Fruit fly (Drosophila melanogaster) whole organism, prepupa: Measurements from ENCODE around the gene elB.

Experiments used
- CG32006 ChIP-seq: fragments of 200-800 bp; sonication (Bioruptor generic); optimal IDR thresholded peaks from 3 replicates; lab custom pipeline; 2017; ENCODE audit warnings: missing biosample characterization, mild to moderate bottlenecking, missing genetic modification characterization
- topi ChIP-seq: fragments of 200-800 bp; sonication (Bioruptor generic); optimal IDR thresholded peaks from 3 replicates; lab custom pipeline; 2016; ENCODE audit warnings: missing biosample characterization, missing genetic modification characterization

DNA sequence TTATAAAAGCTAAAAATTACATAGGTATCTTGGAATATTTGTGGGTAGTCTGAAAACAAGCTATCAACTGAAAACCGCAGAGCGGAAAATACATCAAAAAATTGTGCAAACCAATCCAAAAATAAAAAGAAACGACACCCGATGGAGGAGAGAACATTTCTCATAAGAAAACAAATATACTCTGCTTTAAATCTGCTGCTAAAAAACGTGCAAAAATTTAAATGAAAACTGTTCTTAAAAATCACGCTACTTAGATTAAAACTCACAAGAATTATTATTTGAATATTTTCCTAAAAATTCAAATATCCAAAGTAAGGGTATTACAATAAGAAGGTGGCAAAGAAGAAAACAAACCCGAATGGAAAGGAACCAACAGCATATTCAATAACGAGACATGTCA lies 48.1 kb upstream of the elB start:
- TF ChIP-seq topi (no peak), CG32006 (GFP tag; lab: Kevin White, UChicago) (no peak)
